Worm (Caenorhabditis elegans): ENCODE data around the gene srbc-26.

DNA sequence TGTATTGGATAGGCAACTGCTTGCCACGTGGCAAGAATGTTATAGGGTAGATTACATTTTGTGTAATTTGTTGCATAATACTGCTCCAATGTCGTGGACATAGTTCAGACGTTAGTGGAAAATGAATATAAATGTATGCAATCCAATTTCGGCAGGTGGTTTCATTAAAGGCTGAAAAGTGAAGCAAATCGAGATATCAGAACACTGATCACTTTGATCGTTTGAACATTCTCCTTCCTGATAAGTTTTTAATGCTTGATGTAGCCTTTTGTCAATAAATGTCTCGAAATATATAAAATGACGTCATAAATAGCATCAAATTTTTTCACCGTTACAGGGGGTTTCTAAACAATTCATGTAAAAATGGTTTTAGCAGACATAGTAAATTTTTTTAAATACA lies 48.7 kb downstream of the srbc-26 start, which contains the start of gene srh-109:
- TF ChIP-seq dmd-4 (tag; optimal IDR thresholded peaks at IDR 0.05; ENCODE audit: borderline replicate concordance), result no peak
- no peak for TF ChIP-seq pha-4 (tag; optimal IDR thresholded peaks at IDR 0.05)
- TF ChIP-seq ceh-14 (tag; optimal IDR thresholded peaks at IDR 0.05), result no peak
- TF ChIP-seq tbx-2 (tag; optimal IDR thresholded peaks at IDR 0.05), result no peak
- no peak for TF ChIP-seq ets-4 (tag; optimal IDR thresholded peaks at IDR 0.05)
- no peak for TF ChIP-seq ztf-16 (tag; optimal IDR thresholded peaks at IDR 0.05)
- no peak for TF ChIP-seq dve-1 (tag; optimal IDR thresholded peaks at IDR 0.05)
- no peak for TF ChIP-seq unc-55 (GFP tag; optimal IDR thresholded peaks at IDR 0.05)
- no peak for TF ChIP-seq nfya-1 (tag; optimal IDR thresholded peaks at IDR 0.05)
- no peak for TF ChIP-seq hlh-8 (tag; optimal IDR thresholded peaks at IDR 0.05)
- no peak for TF ChIP-seq odd-2 (tag; optimal IDR thresholded peaks at IDR 0.05)
- TF ChIP-seq ama-1 (optimal IDR thresholded peaks at IDR 0.05), result no peak
- no peak for TF ChIP-seq fkh-10 (GFP tag; optimal IDR thresholded peaks at IDR 0.05)
- TF ChIP-seq hlh-30 (tag; optimal IDR thresholded peaks at IDR 0.05; ENCODE audit: insufficient read depth), result no peak
